Fruit fly (Drosophila melanogaster): ENCODE results near the gene CG32121.

- TF ChIP-seq cnc (optimal IDR thresholded peaks at IDR 0.05) (no peak), CG33017 (tag; optimal IDR thresholded peaks at IDR 0.05) (no peak), bab1 (GFP tag; optimal IDR thresholded peaks at IDR 0.05) (no peak), CG7045 (GFP tag; optimal IDR thresholded peaks at IDR 0.05) (no peak), CG5204 (GFP tag; optimal IDR thresholded peaks at IDR 0.05) (no peak), toe (GFP tag; optimal IDR thresholded peaks at IDR 0.05) (no peak), kay (GFP tag; ENCODE audit: borderline replicate concordance) (peak; percentile 15), tj (GFP tag; optimal IDR thresholded peaks at IDR 0.05) (no peak), pad (GFP tag; optimal IDR thresholded peaks at IDR 0.05) (no peak)
Observed at dm6 chr3L:13420212-13420611, 1.9 kb downstream of the CG32121 start.

Measured in whole organism, adult.